Worm (Caenorhabditis elegans): Measurements from ENCODE around the gene AC8.3.

ce11 chrX:192534-192933, 36.7 kb downstream of the AC8.3 start, which contains the start of gene T08D2.8:
- no peak for TF ChIP-seq F13H6.1 (tag; optimal IDR thresholded peaks at IDR 0.05)
- no peak for TF ChIP-seq mec-3 (tag; optimal IDR thresholded peaks at IDR 0.05; ENCODE audit: borderline replicate concordance)
- no peak for TF ChIP-seq eyg-1 (tag; optimal IDR thresholded peaks at IDR 0.05)
- TF ChIP-seq nhr-11 (tag; optimal IDR thresholded peaks at IDR 0.05): no peak
- no peak for TF ChIP-seq pha-4 (tag; optimal IDR thresholded peaks at IDR 0.05)
- no peak for TF ChIP-seq unc-55 (GFP tag; optimal IDR thresholded peaks at IDR 0.05)
- TF ChIP-seq lin-11 (tag; optimal IDR thresholded peaks at IDR 0.05): no peak
- no peak for TF ChIP-seq fkh-10 (GFP tag; optimal IDR thresholded peaks at IDR 0.05)
- no peak for TF ChIP-seq zip-5 (tag; optimal IDR thresholded peaks at IDR 0.05)
- TF ChIP-seq pqm-1 (tag; optimal IDR thresholded peaks at IDR 0.05): no peak
- no peak for TF ChIP-seq unc-3 (GFP tag; conservative IDR thresholded peaks at IDR 0.05)
- TF ChIP-seq unc-3 (tag; optimal IDR thresholded peaks at IDR 0.05): no peak
- no peak for TF ChIP-seq nfya-1 (tag; optimal IDR thresholded peaks at IDR 0.05)
- TF ChIP-seq pat-9 (tag; optimal IDR thresholded peaks at IDR 0.05): no peak
- no peak for TF ChIP-seq pha-2 (tag; optimal IDR thresholded peaks at IDR 0.05)

All from whole organism, late embryonic.